Worm (Caenorhabditis elegans) whole organism, L4 larva: ENCODE results near the gene btb-11.
"Not testable (repeated sequence)": the region's sequence is repeated elsewhere in the genome, so short reads cannot be mapped to it uniquely, and the experiment has no call there.

ENCODE experiments used
- T20F7.1 ChIP-seq: fragments of 200-800 bp; sonication (Bioruptor generic); optimal IDR thresholded peaks from 2 replicates; lab custom pipeline; 2018; ENCODE audit warnings: mild to moderate bottlenecking, missing genetic modification characterization, missing compliant biosample characterization
- T26A8.4 ChIP-seq: fragments of 200-800 bp; sonication (Bioruptor generic); IDR thresholded peaks from 2 replicates; pipeline ENCODE4 v1.3.6; 2022; ENCODE audit warnings: missing genetic modification characterization, missing compliant biosample characterization
- Y105C5A.15 ChIP-seq: fragments of 200-800 bp; sonication (Bioruptor generic); IDR thresholded peaks from 2 replicates; pipeline ENCODE4 v1.3.6; 2022; ENCODE audit warnings: missing genetic modification characterization, missing compliant biosample characterization
- Y5F2A.4 ChIP-seq: fragments of 200-800 bp; sonication (Bioruptor generic); optimal IDR thresholded peaks from 2 replicates; lab custom pipeline; 2018; ENCODE audit warnings: mild to moderate bottlenecking, missing genetic modification characterization, missing compliant biosample characterization
- attf-4 ChIP-seq: sonication (generic microtip); optimal IDR thresholded peaks from 3 replicates; lab custom pipeline; 2017; ENCODE audit warnings: missing biosample characterization, missing genetic modification characterization
- ceh-32 ChIP-seq: sonication (generic microtip); optimal IDR thresholded peaks from 2 replicates; lab custom pipeline; 2016; ENCODE audit warnings: mild to moderate bottlenecking, missing genetic modification characterization, missing compliant biosample characterization; ENCODE audit not compliant: poor library complexity
- cey-2 ChIP-seq: sonication (generic microtip); optimal IDR thresholded peaks from 3 replicates; lab custom pipeline; 2017; ENCODE audit warnings: missing genetic modification characterization, mild to moderate bottlenecking, missing compliant biosample characterization, antibody characterized with exemption, borderline replicate concordance; ENCODE audit not compliant: insufficient read depth
- daf-16 ChIP-seq, 3 experiments: sonication (generic microtip); optimal IDR thresholded peaks; 2 replicates each; lab custom pipeline; 2016 to 2017; ENCODE audit warnings: missing genetic modification characterization in 3 of 3, missing genetic modification reagents in 3 of 3, mild to moderate bottlenecking in 2 of 3, missing compliant biosample characterization in 2 of 3, missing biosample characterization in 1 of 3, moderate library complexity in 1 of 3
- dmd-6 ChIP-seq: fragments of 200-800 bp; sonication (Bioruptor generic); IDR thresholded peaks from 2 replicates; pipeline ENCODE4 v1.3.6; 2022; ENCODE audit warnings: missing genetic modification reagents, missing genetic modification characterization, missing compliant biosample characterization
- duxl-1 ChIP-seq: sonication (generic microtip); optimal IDR thresholded peaks from 2 replicates; lab custom pipeline; 2016; ENCODE audit warnings: mild to moderate bottlenecking, missing genetic modification characterization, moderate library complexity, missing compliant biosample characterization; ENCODE audit not compliant: poor library complexity
- dve-1 ChIP-seq: sonication (generic microtip); optimal IDR thresholded peaks from 2 replicates; lab custom pipeline; 2017; ENCODE audit warnings: antibody characterized with exemption, mild to moderate bottlenecking, missing genetic modification characterization, missing compliant biosample characterization; ENCODE audit not compliant: insufficient read depth
- egl-43 ChIP-seq: fragments of 200-800 bp; sonication (Bioruptor generic); IDR thresholded peaks from 2 replicates; pipeline ENCODE4 v1.3.6; 2022; ENCODE audit warnings: missing genetic modification reagents, missing genetic modification characterization, missing compliant biosample characterization
- hlh-30 ChIP-seq: sonication (generic microtip); optimal IDR thresholded peaks from 2 replicates; lab custom pipeline; 2017; ENCODE audit warnings: antibody characterized with exemption, mild to moderate bottlenecking, missing genetic modification characterization, missing compliant biosample characterization; ENCODE audit not compliant: insufficient read depth
- lim-7 ChIP-seq: fragments of 200-800 bp; sonication (Bioruptor generic); IDR thresholded peaks from 2 replicates; pipeline ENCODE4 v1.3.6; 2022; ENCODE audit warnings: missing genetic modification characterization, missing compliant biosample characterization
- lin-1 ChIP-seq: fragments of 200-800 bp; sonication (Bioruptor generic); IDR thresholded peaks from 2 replicates; pipeline ENCODE4 v1.3.6; 2022; ENCODE audit warnings: missing genetic modification reagents, missing genetic modification characterization, missing compliant biosample characterization
- lin-13 ChIP-seq: fragments of 150-350 bp; optimal IDR thresholded peaks from 2 replicates; lab custom pipeline; 2014; ENCODE audit warnings: missing biosample characterization, missing genetic modification reagents, missing genetic modification characterization
- lin-38 ChIP-seq: fragments of 200-800 bp; sonication (Bioruptor generic); IDR thresholded peaks from 2 replicates; pipeline ENCODE4 v1.3.6; 2022; ENCODE audit warnings: missing genetic modification reagents, missing genetic modification characterization, missing compliant biosample characterization
- lsy-2 ChIP-seq, 2 experiments: fragments of 150-350 bp in 1 of 2; sonication (generic microtip) in 1 of 2; optimal IDR thresholded peaks; 2 replicates each; lab custom pipeline; 2014 to 2017; ENCODE audit warnings: missing biosample characterization in 2 of 2, missing genetic modification characterization in 2 of 2
- mdl-1 ChIP-seq, 2 experiments: fragments of 150-350 bp in 1 of 2; sonication (generic microtip) in 1 of 2; optimal IDR thresholded peaks; 2 replicates each; lab custom pipeline; 2014 to 2017; ENCODE audit warnings: missing biosample characterization in 2 of 2, missing genetic modification characterization in 2 of 2
- mep-1 ChIP-seq: fragments of 150-350 bp; sonication (generic microtip); optimal IDR thresholded peaks from 3 replicates; lab custom pipeline; 2014; ENCODE audit warnings: missing biosample characterization, missing genetic modification characterization
- nhr-111 ChIP-seq: fragments of 200-800 bp; sonication (Bioruptor generic); optimal IDR thresholded peaks from 2 replicates; lab custom pipeline; 2018; ENCODE audit warnings: mild to moderate bottlenecking, missing genetic modification characterization, missing compliant biosample characterization
- nhr-28 ChIP-seq: fragments of 150-350 bp; optimal IDR thresholded peaks from 2 replicates; lab custom pipeline; 2014; ENCODE audit warnings: missing biosample characterization, missing genetic modification characterization
- nhr-41 ChIP-seq: fragments of 200-800 bp; sonication (Bioruptor generic); IDR thresholded peaks from 2 replicates; pipeline ENCODE4 v1.3.6; 2022; ENCODE audit warnings: missing genetic modification reagents, missing genetic modification characterization, missing compliant biosample characterization
- nhr-77 ChIP-seq: fragments of 150-350 bp; optimal IDR thresholded peaks from 2 replicates; lab custom pipeline; 2014; ENCODE audit warnings: missing biosample characterization, missing genetic modification characterization
- pqm-1 ChIP-seq: sonication (generic microtip); optimal IDR thresholded peaks from 2 replicates; lab custom pipeline; 2017; ENCODE audit warnings: missing biosample characterization, missing genetic modification characterization
- sdz-12 ChIP-seq: fragments of 200-800 bp; sonication (Bioruptor generic); optimal IDR thresholded peaks from 2 replicates; lab custom pipeline; 2018; ENCODE audit warnings: mild to moderate bottlenecking, missing genetic modification characterization, missing compliant biosample characterization
- set-16 ChIP-seq: fragments of 200-800 bp; sonication (Bioruptor generic); IDR thresholded peaks from 2 replicates; pipeline ENCODE4 v1.3.6; 2022; ENCODE audit warnings: missing genetic modification reagents, missing genetic modification characterization, missing compliant biosample characterization
- snpc-1.2 ChIP-seq: fragments of 200-800 bp; sonication (Bioruptor generic); IDR thresholded peaks from 2 replicates; pipeline ENCODE4 v1.3.6; 2022; ENCODE audit warnings: missing genetic modification reagents, missing genetic modification characterization, missing compliant biosample characterization
- tra-1 ChIP-seq: fragments of 200-800 bp; sonication (Bioruptor generic); IDR thresholded peaks from 2 replicates; pipeline ENCODE4 v1.3.6; 2022; ENCODE audit warnings: missing genetic modification reagents, missing genetic modification characterization, missing compliant biosample characterization
- zfp-3 ChIP-seq: fragments of 200-800 bp; sonication (Bioruptor generic); conservative IDR thresholded peaks from 2 replicates; pipeline ENCODE4 v1.3.6; 2022; ENCODE audit warnings: missing genetic modification reagents, missing genetic modification characterization, missing compliant biosample characterization
- zip-2 ChIP-seq: fragments of 150-350 bp; optimal IDR thresholded peaks from 2 replicates; lab custom pipeline; 2014; ENCODE audit warnings: missing biosample characterization, missing genetic modification characterization

Gene btb-11

DNA sequence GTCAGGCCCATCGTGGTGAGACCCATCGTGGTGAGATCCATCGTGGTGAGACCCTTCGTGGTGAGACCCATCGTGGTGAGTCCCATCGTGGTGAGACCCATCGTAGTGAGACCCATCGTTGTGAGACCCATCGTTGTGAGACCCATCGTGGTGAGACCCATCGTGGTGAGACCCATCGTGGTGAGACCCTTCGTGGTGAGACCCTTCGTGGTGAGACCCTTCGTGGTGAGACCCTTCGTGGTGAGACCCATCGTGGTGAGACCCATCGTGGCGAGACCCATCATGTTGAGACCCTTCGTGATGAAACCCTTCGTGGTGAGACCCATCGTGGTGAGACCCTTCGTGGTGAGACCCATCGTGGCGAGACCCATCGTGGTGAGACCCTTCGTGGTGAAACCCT lies 9.9 kb upstream of the btb-11 start:
- TF ChIP-seq set-16 (peak; percentile 60; the same call in 1 of the 2 replicates), lim-7 (GFP tag; lab: Robert Waterston, UW) (0 out of 2 replicates have a peak, but pooled peaks have one; percentile 57)

DNA sequence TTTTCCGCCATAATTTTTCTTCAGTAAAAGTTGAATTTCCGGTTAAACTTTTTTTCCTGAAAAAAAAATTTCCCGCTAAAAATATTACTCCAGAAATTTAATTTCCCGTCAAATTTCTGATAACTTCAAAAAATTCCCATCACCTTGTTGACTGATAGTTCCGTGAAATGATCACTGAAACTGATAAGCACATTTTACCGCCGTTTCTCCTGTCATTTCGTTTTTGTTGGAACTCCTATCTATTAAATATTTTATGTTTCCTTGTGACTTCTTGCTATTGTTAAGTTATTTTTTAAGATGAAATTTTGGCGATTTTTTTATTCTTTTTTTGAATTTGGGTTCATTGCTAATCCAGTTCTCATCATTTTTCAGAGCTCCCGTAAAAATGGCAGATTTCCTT lies 4.0 kb upstream of the btb-11 start, which contains the start of gene math-34:
Gene math-34, plus strand, starts transcription at position 371 of the 400 bp plus-strand sequence.
- TF ChIP-seq nhr-77 (tag; lab: Kevin White, UChicago) (peak; percentile 41), tra-1 (GFP tag; lab: Robert Waterston, UW) (0 out of 2 replicates have a peak, but pooled peaks have one; percentile 23), dmd-6 (GFP tag; lab: Robert Waterston, UW) (peak; percentile 68), daf-16 (GFP tag; optimal IDR thresholded peaks at IDR 0.05; lab: Kevin White, UChicago) (no peak), daf-16 (tag; optimal IDR thresholded peaks at IDR 0.05; lab: Kevin White, UChicago) (peak; percentile 68), zip-2 (no peak), zfp-3 (GFP tag; lab: Robert Waterston, UW) (no peak), pqm-1 (peak; percentile 52), nhr-28 (tag; lab: Kevin White, UChicago) (peak; percentile 65)
- TF ChIP-seq, all 104 proteins: peak for 6

DNA sequence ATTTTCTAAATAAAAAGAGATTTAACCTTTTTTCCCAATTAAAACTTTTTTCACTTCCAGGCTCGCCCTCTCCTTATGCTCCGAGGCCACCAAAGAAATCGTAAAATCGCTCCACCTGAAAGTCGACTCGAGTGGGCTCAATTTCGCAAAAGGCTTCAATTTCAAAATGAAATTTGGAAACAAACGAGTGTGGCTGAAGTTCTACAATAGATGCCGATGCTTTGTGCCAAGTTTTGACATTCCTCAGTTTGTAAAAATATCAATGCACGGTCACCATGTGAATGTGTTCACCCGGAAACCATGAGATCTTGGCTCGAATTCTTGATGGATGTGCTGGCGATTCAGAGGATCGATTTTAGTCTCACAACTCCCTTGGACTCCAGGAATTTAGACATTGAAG lies 2.1 kb upstream of the btb-11 start, which contains the start of gene M01D1.12:
Gene M01D1.12, plus strand, starts transcription at position 301 of the 400 bp plus-strand sequence.
- no peak for TF ChIP-seq Y105C5A.15
- no peak for TF ChIP-seq ceh-32 (tag; lab: Kevin White, UChicago)
- TF ChIP-seq T26A8.4 (GFP tag; lab: Robert Waterston, UW), result no peak
- TF ChIP-seq lin-13 (GFP tag; lab: Kevin White, UChicago), result no peak
- no peak for TF ChIP-seq lin-1
- no peak for TF ChIP-seq hlh-30
- TF ChIP-seq lsy-2 (tag; optimal IDR thresholded peaks at IDR 0.05; lab: Kevin White, UChicago), result no peak
- TF ChIP-seq mep-1, result no peak
- TF ChIP-seq T20F7.1 (GFP tag; lab: Kevin White, UChicago), result no peak
- TF ChIP-seq nhr-41, result no peak
- TF ChIP-seq lin-38 (GFP tag; lab: Robert Waterston, UW), result no peak
- no peak for TF ChIP-seq attf-4 (tag; lab: Kevin White, UChicago)
- TF ChIP-seq sdz-12 (GFP tag; lab: Kevin White, UChicago), result no peak

DNA sequence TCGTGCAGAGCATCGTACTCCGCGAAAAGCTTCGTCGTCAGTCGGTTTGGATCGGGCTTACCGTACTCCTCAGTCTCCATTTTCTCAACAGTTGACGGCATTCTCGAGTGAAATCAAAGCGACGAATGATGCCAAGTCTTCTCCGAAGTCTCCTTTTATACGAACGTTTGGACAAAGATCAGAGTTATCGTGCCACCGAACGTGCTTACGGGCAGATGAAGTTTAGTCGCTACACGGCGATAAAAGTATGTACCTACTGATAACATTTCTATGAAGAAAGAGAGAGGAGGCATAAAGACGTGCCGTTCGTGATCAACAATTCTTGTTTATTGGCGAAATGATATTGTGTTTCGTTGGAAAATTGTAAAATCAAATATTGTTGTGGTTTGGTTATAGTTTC lies 18.2 kb downstream of the btb-11 start, which contains the start of gene F45D11.14:
Gene F45D11.14, minus strand, starts transcription at position 101 of the 400 bp plus-strand sequence.
- not testable (repeated sequence) for TF ChIP-seq dve-1 (tag; lab: Kevin White, UChicago); Y5F2A.4 (GFP tag; lab: Kevin White, UChicago); mdl-1 (tag; optimal IDR thresholded peaks at IDR 0.05; lab: Kevin White, UChicago)

- TF ChIP-seq nhr-41, result no peak
- no peak for TF ChIP-seq snpc-1.2
- TF ChIP-seq lsy-2 (tag; optimal IDR thresholded peaks at IDR 0.05; lab: Kevin White, UChicago), result no peak
- TF ChIP-seq nhr-111 (GFP tag; lab: Kevin White, UChicago), result no peak
- TF ChIP-seq T26A8.4 (GFP tag; lab: Robert Waterston, UW), result no peak
- TF ChIP-seq cey-2 (tag; lab: Kevin White, UChicago), result no peak
- no peak for TF ChIP-seq Y5F2A.4 (GFP tag; lab: Kevin White, UChicago)
- no peak for TF ChIP-seq egl-43 (GFP tag; lab: Robert Waterston, UW)
- TF ChIP-seq hlh-30, result no peak
- no peak for TF ChIP-seq duxl-1 (tag; lab: Kevin White, UChicago)
These were observed 23.2 kb downstream of the btb-11 start, which contains the start of the genes fbxb-30 and F45D11.5 for ce11 chrII:1001351-1001750. fbxb-30 (minus strand) TSS chrII:1001451. F45D11.5 (plus strand) TSS chrII:1001702.
